Fruit fly (Drosophila melanogaster): ENCODE data around the gene pie.

Gene pie

DNA sequence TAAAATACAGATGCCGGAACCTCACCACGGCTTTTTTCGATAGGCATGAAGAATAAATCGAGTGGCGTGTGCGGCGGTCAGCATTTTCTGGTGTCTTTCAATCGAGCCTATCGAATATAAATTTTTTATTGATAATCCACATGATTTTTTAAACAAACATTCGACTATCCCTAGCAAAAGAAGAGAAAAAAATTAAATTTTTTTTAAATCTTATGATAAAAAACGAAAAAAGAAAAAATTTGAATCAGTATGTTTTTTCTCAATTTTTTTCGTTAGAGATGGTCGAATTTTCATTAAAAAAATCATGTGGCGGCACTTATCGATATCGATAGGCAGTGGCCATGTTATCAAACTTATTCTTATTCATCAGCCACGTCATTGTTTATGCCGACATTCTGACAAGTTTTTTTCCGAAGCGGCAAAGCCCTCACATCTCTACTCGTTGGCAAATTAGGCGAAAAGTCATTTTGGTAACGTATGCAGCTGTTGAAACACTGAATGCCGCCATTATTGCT lies 4.0 kb upstream of the pie start, which contains the start of the genes SmB and KdelR (continued):
- TF ChIP-seq sr (GFP tag; IDR thresholded peaks at IDR 0.05) (no peak), z (GFP tag; IDR thresholded peaks at IDR 0.05) (no peak), Hand (GFP tag; optimal IDR thresholded peaks at IDR 0.05) (no peak), al (GFP tag; IDR thresholded peaks at IDR 0.05) (no peak), CG4360 (GFP tag; IDR thresholded peaks at IDR 0.05) (no peak), Hr39 (optimal IDR thresholded peaks at IDR 0.05) (no peak), CrebB (tag; optimal IDR thresholded peaks at IDR 0.05) (peak; percentile 15), Bgb (GFP tag; IDR thresholded peaks at IDR 0.05; ENCODE audit: partially characterized antibody) (peak; percentile 80), CG14441 (GFP tag; IDR thresholded peaks at IDR 0.05) (no peak), pan (optimal IDR thresholded peaks at IDR 0.05) (no peak), pan (GFP tag; optimal IDR thresholded peaks at IDR 0.05 in 1 of 2, IDR thresholded peaks at IDR 0.05 in 1 of 2) (no peak), lmd (GFP tag; IDR thresholded peaks at IDR 0.05) (no peak), CG13894 (tag; optimal IDR thresholded peaks at IDR 0.05) (no peak), oc (tag; optimal IDR thresholded peaks at IDR 0.05) (no peak), Optix (GFP tag; IDR thresholded peaks at IDR 0.05) (no peak), sisA (GFP tag; IDR thresholded peaks at IDR 0.05) (no peak), Abd-B (GFP tag; optimal IDR thresholded peaks at IDR 0.05) (no peak), CG18619 (GFP tag; optimal IDR thresholded peaks at IDR 0.05) (no peak), CG13296 (GFP tag; optimal IDR thresholded peaks at IDR 0.05) (peak; percentile 17), CG17568 (GFP tag; optimal IDR thresholded peaks at IDR 0.05) (no peak), CG12299 (tag; optimal IDR thresholded peaks at IDR 0.05) (no peak), CHES-1-like (GFP tag; optimal IDR thresholded peaks at IDR 0.05) (peak; percentile 26), CG2120 (GFP tag; optimal IDR thresholded peaks at IDR 0.05) (peak; percentile 51), CG8478 (optimal IDR thresholded peaks at IDR 0.05) (no peak), ro (GFP tag; IDR thresholded peaks at IDR 0.05) (no peak), CG10209 (GFP tag; optimal IDR thresholded peaks at IDR 0.05) (no peak), CG4707 (GFP tag; optimal IDR thresholded peaks at IDR 0.05) (no peak), Sry-δ (GFP tag; optimal IDR thresholded peaks at IDR 0.05) (peak; percentile 89), CG30403 (GFP tag; optimal IDR thresholded peaks at IDR 0.05) (peak; percentile 44), bsh (GFP tag; optimal IDR thresholded peaks at IDR 0.05) (peak in 1 of 2 experiments; percentile 1), dysf (GFP tag; IDR thresholded peaks at IDR 0.05) (no peak), CG7963 (GFP tag; IDR thresholded peaks at IDR 0.05; ENCODE audit: partially characterized antibody) (peak; percentile 76), CG12391 (tag; optimal IDR thresholded peaks at IDR 0.05) (peak; percentile 59), otp (GFP tag; IDR thresholded peaks at IDR 0.05) (no peak), bowl (GFP tag; IDR thresholded peaks at IDR 0.05) (no peak), tup (GFP tag; optimal IDR thresholded peaks at IDR 0.05) (no peak), CG6254 (GFP tag; optimal IDR thresholded peaks at IDR 0.05) (no peak), Dek (tag; optimal IDR thresholded peaks at IDR 0.05) (no peak), CG34422 (GFP tag; IDR thresholded peaks at IDR 0.05) (peak; percentile 58; the same call in 1 of the 3 replicates), bcd (GFP tag; optimal IDR thresholded peaks at IDR 0.05) (no peak), CG2712 (tag; optimal IDR thresholded peaks at IDR 0.05) (peak; percentile 61), cato (GFP tag; optimal IDR thresholded peaks at IDR 0.05; ENCODE audit: borderline replicate concordance) (no peak), Blimp-1 (GFP tag; optimal IDR thresholded peaks at IDR 0.05) (no peak), CG2116 (GFP tag; optimal IDR thresholded peaks at IDR 0.05) (peak; percentile 94), NK7.1 (GFP tag; optimal IDR thresholded peaks at IDR 0.05) (no peak), Tbp (GFP tag; optimal IDR thresholded peaks at IDR 0.05) (no peak), Nf-YC (tag; optimal IDR thresholded peaks at IDR 0.05) (peak; percentile 60), chn (GFP tag; optimal IDR thresholded peaks at IDR 0.05) (no peak), sna (GFP tag; IDR thresholded peaks at IDR 0.05; ENCODE audit: partially characterized antibody) (peak; percentile 89), unc-4 (GFP tag; IDR thresholded peaks at IDR 0.05; ENCODE audit: partially characterized antibody) (peak; percentile 83), toy (GFP tag; IDR thresholded peaks at IDR 0.05) (no peak)
